Fruit fly (Drosophila melanogaster) ovary, adult (tissue): ENCODE data around the gene Hipk.

Experiments used
- CG17801 ChIP-seq: fragments of 200-800 bp; optimal IDR thresholded peaks from 2 replicates; lab custom pipeline; 2019; ENCODE audit warnings: missing biosample characterization, mild to moderate bottlenecking, missing genetic modification characterization, moderate library complexity; ENCODE audit not compliant: partially characterized antibody

Gene Hipk

dm6 chr3L:554577-554976, 11.7 kb downstream of the Hipk start:
- TF ChIP-seq CG17801: no peak

- no peak for TF ChIP-seq CG17801
Measured at dm6 chr3L:555326-555725, 12.5 kb downstream of the Hipk start.

- TF ChIP-seq CG17801: no peak
Measured at dm6 chr3L:555898-556540, 13.2 kb downstream of the Hipk start.

- TF ChIP-seq CG17801: no peak
Measured at dm6 chr3L:557294-557693, 14.4 kb downstream of the Hipk start.

dm6 chr3L:559390-560034, 16.7 kb downstream of the Hipk start:
- TF ChIP-seq CG17801: no peak

- TF ChIP-seq CG17801: no peak
Measured at dm6 chr3L:561117-561516, 18.3 kb downstream of the Hipk start.

dm6 chr3L:561772-562454, 19.1 kb downstream of the Hipk start:
- no peak for TF ChIP-seq CG17801

- TF ChIP-seq CG17801: no peak
Measured at dm6 chr3L:563002-563627, 20.3 kb downstream of the Hipk start.

- TF ChIP-seq CG17801: peak; percentile 82
Measured at dm6 chr3L:563951-564350, 21.1 kb downstream of the Hipk start.

- TF ChIP-seq CG17801: no peak
Measured at dm6 chr3L:565561-565960, 22.7 kb downstream of the Hipk start.

- TF ChIP-seq CG17801: peak; percentile 1
Measured at dm6 chr3L:565964-566627, 23.2 kb downstream of the Hipk start.

dm6 chr3L:572940-573339, 30.1 kb downstream of the Hipk start:
- no peak for TF ChIP-seq CG17801

dm6 chr3L:581037-581436, 38.2 kb downstream of the Hipk start, which contains the start of gene Ppm1:
Ppm1 (plus strand) TSS chr3L:581337.
- TF ChIP-seq CG17801: no peak

dm6 chr3L:586582-587213, 43.8 kb downstream of the Hipk start:
- TF ChIP-seq CG17801: no peak

dm6 chr3L:587827-588226, 45.0 kb downstream of the Hipk start:
- TF ChIP-seq CG17801: no peak

- no peak for TF ChIP-seq CG17801
Measured at dm6 chr3L:589174-589289, 46.2 kb downstream of the Hipk start, which contains the start of gene Kah. Kah (minus strand) TSS chr3L:589274.
